Fruit fly (Drosophila melanogaster) whole organism, embryonic: ENCODE results near the gene CG6325.

Source experiments
- Abd-B ChIP-seq: fragments of 200-800 bp; sonication (Bioruptor generic); optimal IDR thresholded peaks from 2 replicates; lab custom pipeline; 2018; ENCODE audit warnings: missing biosample characterization, mild to moderate bottlenecking, missing genetic modification characterization, moderate library complexity
- C15 ChIP-seq: fragments of 200-800 bp; sonication (Bioruptor generic); IDR thresholded peaks from 3 replicates; pipeline ENCODE4 v1.3.6; 2022; ENCODE audit warnings: missing biosample characterization, missing genetic modification characterization
- CG14965 ChIP-seq: fragments of 200-800 bp; sonication (Bioruptor generic); optimal IDR thresholded peaks from 2 replicates; lab custom pipeline; 2016; ENCODE audit warnings: missing biosample characterization, missing genetic modification characterization, borderline replicate concordance
- CG15011 ChIP-seq: fragments of 200-800 bp; sonication (Bioruptor generic); optimal IDR thresholded peaks from 3 replicates; lab custom pipeline; 2018; ENCODE audit warnings: missing biosample characterization, mild to moderate bottlenecking, missing genetic modification characterization
- CG1792 ChIP-seq: fragments of 200-800 bp; sonication (Bioruptor generic); optimal IDR thresholded peaks from 2 replicates; lab custom pipeline; 2016; ENCODE audit warnings: missing biosample characterization, missing genetic modification characterization
- CG18599 ChIP-seq: fragments of 200-800 bp; sonication (Bioruptor generic); optimal IDR thresholded peaks from 3 replicates; lab custom pipeline; 2017; ENCODE audit warnings: missing biosample characterization, missing genetic modification characterization, mild to moderate bottlenecking, moderate library complexity, missing genetic modification reagents
- CG18764 ChIP-seq: fragments of 200-800 bp; sonication (Bioruptor generic); optimal IDR thresholded peaks from 3 replicates; lab custom pipeline; 2016; ENCODE audit warnings: missing biosample characterization, missing genetic modification characterization
- CG2129 ChIP-seq: fragments of 200-800 bp; sonication (Bioruptor generic); IDR thresholded peaks from 2 replicates; pipeline ENCODE4 v1.3.6; 2022; ENCODE audit warnings: missing biosample characterization, missing genetic modification characterization; ENCODE audit not compliant: partially characterized antibody
- CG3065 ChIP-seq: fragments of 200-800 bp; sonication (Bioruptor generic); optimal IDR thresholded peaks from 2 replicates; lab custom pipeline; 2016; ENCODE audit warnings: missing biosample characterization, missing genetic modification characterization
- CG3407 ChIP-seq: fragments of 200-800 bp; sonication (Bioruptor generic); optimal IDR thresholded peaks from 2 replicates; lab custom pipeline; 2018; ENCODE audit warnings: missing biosample characterization, mild to moderate bottlenecking, missing genetic modification characterization
- CG7357 ChIP-seq: fragments of 200-800 bp; sonication (Bioruptor generic); IDR thresholded peaks from 3 replicates; pipeline ENCODE4 v1.3.6; 2022; ENCODE audit warnings: missing biosample characterization, missing genetic modification characterization
- CG8388 ChIP-seq: fragments of 200-800 bp; sonication (Bioruptor generic); optimal IDR thresholded peaks from 2 replicates; lab custom pipeline; 2019; ENCODE audit warnings: missing biosample characterization, mild to moderate bottlenecking, missing genetic modification characterization, moderate library complexity
- CG9932 ChIP-seq: fragments of 200-800 bp; sonication (Bioruptor generic); IDR thresholded peaks from 2 replicates; pipeline ENCODE4 v1.3.6; 2022; ENCODE audit warnings: missing biosample characterization, missing genetic modification characterization
- Dbx ChIP-seq: fragments of 200-800 bp; sonication (Bioruptor generic); IDR thresholded peaks from 3 replicates; pipeline ENCODE4 v1.3.6; 2022; ENCODE audit warnings: missing biosample characterization, missing genetic modification characterization
- Ets65A ChIP-seq: fragments of 200-800 bp; sonication (Bioruptor generic); peaks from one replicate; lab custom pipeline; 2016; ENCODE audit warnings: missing biosample characterization, missing genetic modification characterization
- Fer1 ChIP-seq: fragments of 200-800 bp; sonication (Bioruptor generic); optimal IDR thresholded peaks from 2 replicates; lab custom pipeline; 2017; ENCODE audit warnings: missing biosample characterization, mild to moderate bottlenecking, missing genetic modification characterization
- Hey ChIP-seq: fragments of 200-800 bp; sonication (Bioruptor generic); optimal IDR thresholded peaks from 3 replicates; lab custom pipeline; 2018; ENCODE audit warnings: missing biosample characterization, mild to moderate bottlenecking, missing genetic modification characterization
- Hmr ChIP-seq: fragments of 200-800 bp; sonication (Bioruptor generic); optimal IDR thresholded peaks from 3 replicates; lab custom pipeline; 2017; ENCODE audit warnings: mild to moderate bottlenecking, missing biosample characterization, missing genetic modification reagents, missing genetic modification characterization
- Hr39 ChIP-seq: fragments of >200 bp; optimal IDR thresholded peaks from 2 replicates; lab custom pipeline; 2017
- MBD-R2 ChIP-seq: fragments of 200-800 bp; sonication (Bioruptor generic); IDR thresholded peaks from 2 replicates; pipeline ENCODE4 v1.3.6; 2022; ENCODE audit warnings: missing biosample characterization, missing genetic modification characterization
- Nf-YC ChIP-seq: fragments of 200-800 bp; optimal IDR thresholded peaks from 3 replicates; lab custom pipeline; 2019; ENCODE audit warnings: missing biosample characterization, mild to moderate bottlenecking, missing genetic modification characterization, moderate library complexity
- NfI ChIP-seq: fragments of 200-800 bp; sonication (Bioruptor generic); optimal IDR thresholded peaks from 3 replicates; lab custom pipeline; 2018; ENCODE audit warnings: missing biosample characterization, mild to moderate bottlenecking, missing genetic modification characterization, moderate library complexity
- Oli ChIP-seq: fragments of 200-800 bp; sonication (Bioruptor generic); optimal IDR thresholded peaks from 2 replicates; lab custom pipeline; 2018; ENCODE audit warnings: missing biosample characterization, mild to moderate bottlenecking, missing genetic modification characterization, moderate library complexity
- Optix ChIP-seq: fragments of 200-800 bp; sonication (Bioruptor generic); IDR thresholded peaks from 3 replicates; pipeline ENCODE4 v1.3.6; 2022; ENCODE audit warnings: missing biosample characterization, missing genetic modification characterization
- Sox102F ChIP-seq: fragments of 200-800 bp; sonication (Bioruptor generic); optimal IDR thresholded peaks from 2 replicates; lab custom pipeline; 2018; ENCODE audit warnings: missing biosample characterization, mild to moderate bottlenecking, missing genetic modification characterization, moderate library complexity
- Stat92E ChIP-seq, 3 experiments: fragments of >200 bp in 2 of 3; fragments of 200-800 bp in 1 of 3; sonication (Bioruptor generic) in 1 of 3; optimal IDR thresholded peaks; 2 replicates each; lab custom pipeline; 2017 to 2019; ENCODE audit warnings: missing biosample characterization in 3 of 3, missing genetic modification characterization in 3 of 3, mild to moderate bottlenecking in 1 of 3, moderate library complexity in 1 of 3
- abd-A ChIP-seq: fragments of 200-800 bp; sonication (Bioruptor generic); optimal IDR thresholded peaks from 3 replicates; lab custom pipeline; 2019; ENCODE audit warnings: missing biosample characterization, mild to moderate bottlenecking, missing genetic modification characterization, moderate library complexity
- ap ChIP-seq: fragments of 200-800 bp; sonication (Bioruptor generic); IDR thresholded peaks from 2 replicates; pipeline ENCODE4 v1.3.6; 2022; ENCODE audit warnings: missing biosample characterization, missing genetic modification characterization
- ato ChIP-seq: fragments of 200-800 bp; sonication (Bioruptor generic); IDR thresholded peaks from 2 replicates; pipeline ENCODE4 v1.3.6; 2022; ENCODE audit warnings: missing biosample characterization, missing genetic modification characterization; ENCODE audit not compliant: partially characterized antibody
- bbx ChIP-seq: fragments of 200-800 bp; sonication (Bioruptor generic); IDR thresholded peaks from 2 replicates; pipeline ENCODE4 v1.3.6; 2022; ENCODE audit warnings: missing biosample characterization, missing genetic modification characterization; ENCODE audit not compliant: partially characterized antibody
- dpn ChIP-seq, 2 experiments: fragments of 200-800 bp; sonication (Bioruptor generic); optimal IDR thresholded peaks; 3 replicates each; lab custom pipeline; 2016; ENCODE audit warnings: missing biosample characterization in 2 of 2, missing genetic modification characterization in 2 of 2
- ems ChIP-seq: fragments of 200-800 bp; sonication (Bioruptor generic); optimal IDR thresholded peaks from 3 replicates; lab custom pipeline; 2016; ENCODE audit warnings: missing biosample characterization, missing genetic modification characterization
- fd96Cb ChIP-seq: fragments of 200-800 bp; sonication (Bioruptor generic); optimal IDR thresholded peaks from 2 replicates; lab custom pipeline; 2018; ENCODE audit warnings: missing biosample characterization, mild to moderate bottlenecking, missing genetic modification characterization, moderate library complexity
- gce ChIP-seq: fragments of 200-800 bp; sonication (Bioruptor generic); IDR thresholded peaks from 3 replicates; pipeline ENCODE4 v1.3.6; 2022; ENCODE audit warnings: missing biosample characterization, missing genetic modification characterization
- grn ChIP-seq: fragments of 200-800 bp; sonication (Bioruptor generic); optimal IDR thresholded peaks from 3 replicates; lab custom pipeline; 2017; ENCODE audit warnings: missing biosample characterization, missing genetic modification characterization
- lilli ChIP-seq: fragments of 200-800 bp; sonication (Bioruptor generic); optimal IDR thresholded peaks from 3 replicates; lab custom pipeline; 2016; ENCODE audit warnings: missing biosample characterization, missing genetic modification characterization
- maf-S ChIP-seq: fragments of 200-800 bp; sonication (Bioruptor generic); optimal IDR thresholded peaks from 2 replicates; lab custom pipeline; 2016; ENCODE audit warnings: missing biosample characterization, missing genetic modification characterization
- mirr ChIP-seq: fragments of 200-800 bp; sonication (Bioruptor generic); optimal IDR thresholded peaks from 3 replicates; lab custom pipeline; 2018; ENCODE audit warnings: missing biosample characterization, mild to moderate bottlenecking, missing genetic modification characterization
- onecut ChIP-seq: fragments of 200-800 bp; sonication (Bioruptor generic); IDR thresholded peaks from 2 replicates; pipeline ENCODE4 v1.3.6; 2022; ENCODE audit warnings: missing biosample characterization, missing genetic modification characterization
- prd ChIP-seq, 3 experiments: fragments of >200 bp in 2 of 3; fragments of 200-800 bp in 1 of 3; sonication (Bioruptor generic) in 1 of 3; optimal IDR thresholded peaks in 2 of 3; IDR thresholded peaks in 1 of 3; 2 replicates in 2 of 3; 3 replicates in 1 of 3; pipeline versions ENCODE4 v1.3.6 to Lab custom; 2017 to 2022; ENCODE audit warnings: missing biosample characterization in 1 of 3, missing genetic modification characterization in 1 of 3
- sisA ChIP-seq: fragments of 200-800 bp; sonication (Bioruptor generic); IDR thresholded peaks from 2 replicates; pipeline ENCODE4 v1.3.6; 2022; ENCODE audit warnings: missing biosample characterization, missing genetic modification characterization

CG6325 gene

dm6 chr3R:10433408-10433980, 26.4 kb upstream of the CG6325 start (continued):
- TF ChIP-seq Hmr (no peak), Optix (no peak), CG18764 (GFP tag; lab: Kevin White, UChicago) (no peak), CG18599 (GFP tag; lab: Kevin White, UChicago) (no peak), ems (no peak), Sox102F (no peak), MBD-R2 (GFP tag; lab: Robert Waterston, UW) (no peak), CG3065 (GFP tag; lab: Kevin White, UChicago) (no peak), CG1792 (GFP tag; lab: Kevin White, UChicago) (no peak), grn (no peak), lilli (no peak), fd96Cb (no peak), maf-S (no peak), onecut (peak; percentile 58; the same call in 1 of the 2 replicates), Dbx (GFP tag; lab: Robert Waterston, UW) (no peak), sisA (GFP tag; lab: Robert Waterston, UW) (no peak), Hr39 (no peak), Stat92E (GFP tag; optimal IDR thresholded peaks at IDR 0.05; lab: Kevin White, UChicago) (no peak), mirr (GFP tag; lab: Kevin White, UChicago) (no peak), Oli (tag; lab: Kevin White, UChicago) (no peak), abd-A (tag; lab: Kevin White, UChicago) (peak; percentile 95)

- TF ChIP-seq prd (optimal IDR thresholded peaks at IDR 0.05; lab: Kevin White, UChicago) = no peak
- TF ChIP-seq prd (GFP tag; IDR thresholded peaks at IDR 0.05; lab: Robert Waterston, UW) = no peak
- peak; percentile 81 for TF ChIP-seq Ets65A (GFP tag; lab: Kevin White, UChicago)
- TF ChIP-seq CG8388 = no peak
- no peak for TF ChIP-seq NfI (GFP tag; lab: Kevin White, UChicago)
- no peak for TF ChIP-seq C15
- no peak for TF ChIP-seq gce (GFP tag; lab: Robert Waterston, UW)
- no peak for TF ChIP-seq Nf-YC
- TF ChIP-seq CG15011 (GFP tag; lab: Kevin White, UChicago) = no peak
- no peak for TF ChIP-seq CG3407 (GFP tag; lab: Kevin White, UChicago)
- TF ChIP-seq ato (GFP tag; lab: Robert Waterston, UW) = no peak
- TF ChIP-seq CG14965 (GFP tag; lab: Kevin White, UChicago) = no peak
- TF ChIP-seq bbx (GFP tag; lab: Robert Waterston, UW) = no peak
- TF ChIP-seq CG9932 (GFP tag; lab: Robert Waterston, UW) = no peak
- TF ChIP-seq CG2129 (GFP tag; lab: Robert Waterston, UW) = no peak
- TF ChIP-seq Hey = no peak
- no peak for TF ChIP-seq ap (GFP tag; lab: Robert Waterston, UW)
- no peak for TF ChIP-seq Fer1 (GFP tag; lab: Kevin White, UChicago)
- no peak for TF ChIP-seq CG7357 (GFP tag; lab: Robert Waterston, UW)
- TF ChIP-seq dpn (GFP tag; optimal IDR thresholded peaks at IDR 0.05; lab: Kevin White, UChicago) = no peak
- peak; percentile 55 for TF ChIP-seq abd-A (tag; lab: Kevin White, UChicago)
- peak; percentile 53 for TF ChIP-seq Abd-B (GFP tag; lab: Kevin White, UChicago)
Observed at dm6 chr3R:10431089-10431488, 24.0 kb upstream of the CG6325 start.
